Worm (Caenorhabditis elegans): Measurements from ENCODE around the gene vit-1.

The vit-1 gene

ce11 chrX:7736171-7736570, 8.5 kb downstream of the vit-1 start, which contains the start of gene set-12:
Gene set-12, minus strand, starts transcription at chrX:7736271.
- TF ChIP-seq nhr-47 (tag; optimal IDR thresholded peaks at IDR 0.05) (no peak), hlh-17 (GFP tag; optimal IDR thresholded peaks at IDR 0.05; ENCODE audit: borderline replicate concordance) (no peak), mef-2 (tag; optimal IDR thresholded peaks at IDR 0.05) (no peak), fkh-4 (tag; optimal IDR thresholded peaks at IDR 0.05; ENCODE audit: borderline replicate concordance) (no peak), nhr-12 (tag; optimal IDR thresholded peaks at IDR 0.05) (no peak), elt-2 (tag; optimal IDR thresholded peaks at IDR 0.05) (no peak), swsn-7 (tag; optimal IDR thresholded peaks at IDR 0.05) (no peak), fkh-8 (tag; optimal IDR thresholded peaks at IDR 0.05) (no peak), C04F5.9 (tag; optimal IDR thresholded peaks at IDR 0.05) (no peak), efl-3 (GFP tag; optimal IDR thresholded peaks at IDR 0.05) (no peak), nhr-237 (tag; optimal IDR thresholded peaks at IDR 0.05) (no peak), alr-1 (tag; optimal IDR thresholded peaks at IDR 0.05; ENCODE audit: borderline replicate concordance) (no peak), dpl-1 (GFP tag; optimal IDR thresholded peaks at IDR 0.05) (no peak), fkh-10 (GFP tag; optimal IDR thresholded peaks at IDR 0.05) (no peak)

ce11 chrX:7739353-7739752, 11.7 kb downstream of the vit-1 start, which contains the start of gene K09F5.1:
Gene K09F5.1, plus strand, starts transcription at chrX:7739653.
- no peak for TF ChIP-seq aly-2 (tag; optimal IDR thresholded peaks at IDR 0.05)
- no peak for TF ChIP-seq nhr-11 (tag; optimal IDR thresholded peaks at IDR 0.05)
- TF ChIP-seq tlp-1 (tag; optimal IDR thresholded peaks at IDR 0.05): no peak
- TF ChIP-seq dsc-1 (tag; optimal IDR thresholded peaks at IDR 0.05): no peak

- TF ChIP-seq alr-1 (tag; optimal IDR thresholded peaks at IDR 0.05; ENCODE audit: borderline replicate concordance): no peak
- TF ChIP-seq ceh-88 (GFP tag; IDR thresholded peaks at IDR 0.05): no peak
- TF ChIP-seq blmp-1 (tag; optimal IDR thresholded peaks at IDR 0.05): no peak
- TF ChIP-seq egl-27 (tag; optimal IDR thresholded peaks at IDR 0.05): no peak
- TF ChIP-seq efl-3 (GFP tag; optimal IDR thresholded peaks at IDR 0.05): no peak
- TF ChIP-seq pax-3 (tag; optimal IDR thresholded peaks at IDR 0.05): no peak
- no peak for TF ChIP-seq hlh-17 (GFP tag; optimal IDR thresholded peaks at IDR 0.05; ENCODE audit: borderline replicate concordance)
- no peak for TF ChIP-seq nhr-76 (tag; optimal IDR thresholded peaks at IDR 0.05)
- no peak for TF ChIP-seq nhr-237 (tag; optimal IDR thresholded peaks at IDR 0.05)
- TF ChIP-seq tlp-1 (tag; optimal IDR thresholded peaks at IDR 0.05): no peak
- TF ChIP-seq ets-5 (GFP tag; IDR thresholded peaks at IDR 0.05): no peak
- no peak for TF ChIP-seq rnt-1 (tag; optimal IDR thresholded peaks at IDR 0.05)
- TF ChIP-seq snu-23 (GFP tag; optimal IDR thresholded peaks at IDR 0.05): no peak
- TF ChIP-seq ztf-4 (tag; optimal IDR thresholded peaks at IDR 0.05): no peak
Observed at ce11 chrX:7743939-7744338, 16.2 kb downstream of the vit-1 start, which contains the start of gene ref-2. Gene ref-2, plus strand, starts transcription at chrX:7744239.

ce11 chrX:7745386-7745785, 17.7 kb downstream of the vit-1 start:
- TF ChIP-seq nhr-85 (tag): peak; percentile 65
- no peak for TF ChIP-seq dpl-1 (GFP tag; optimal IDR thresholded peaks at IDR 0.05)
- no peak for TF ChIP-seq egl-27 (tag; optimal IDR thresholded peaks at IDR 0.05)

- TF ChIP-seq efl-1 (optimal IDR thresholded peaks at IDR 0.05) (no peak), efl-1 (GFP tag; optimal IDR thresholded peaks at IDR 0.05 in 1 of 2) (peak in 1 of 2 experiments; percentile 63), ceh-88 (GFP tag; IDR thresholded peaks at IDR 0.05) (no peak), sox-4 (tag; optimal IDR thresholded peaks at IDR 0.05) (no peak)
Observed at ce11 chrX:7750084-7750483, 22.4 kb downstream of the vit-1 start.

ce11 chrX:7752770-7753169, 25.1 kb downstream of the vit-1 start, which contains the start of gene deg-1:
Gene deg-1, plus strand, starts transcription at chrX:7753070.
- TF ChIP-seq snu-23 (GFP tag; optimal IDR thresholded peaks at IDR 0.05) (no peak), ama-1 (optimal IDR thresholded peaks at IDR 0.05) (no peak), lin-14 (GFP tag; optimal IDR thresholded peaks at IDR 0.05) (no peak), unc-62 (GFP tag; optimal IDR thresholded peaks at IDR 0.05) (no peak), nhr-47 (tag; optimal IDR thresholded peaks at IDR 0.05) (no peak), fkh-4 (tag; optimal IDR thresholded peaks at IDR 0.05; ENCODE audit: borderline replicate concordance) (no peak), skn-1 (tag; optimal IDR thresholded peaks at IDR 0.05) (no peak), tlp-1 (tag; optimal IDR thresholded peaks at IDR 0.05) (no peak), ets-5 (GFP tag; IDR thresholded peaks at IDR 0.05) (no peak), C04F5.9 (tag; optimal IDR thresholded peaks at IDR 0.05) (no peak), dsc-1 (tag; optimal IDR thresholded peaks at IDR 0.05) (no peak)
